Worm (Caenorhabditis elegans) whole organism, midembryonic: ENCODE measurements around the gene F34D6.1.
"Not testable (repeated sequence)": the region's sequence is repeated elsewhere in the genome, so short reads cannot be mapped to it uniquely, and the experiment has no call there.

Source experiments
- T22C8.4 ChIP-seq: fragments of 200-800 bp; sonication (Bioruptor generic); IDR thresholded peaks from 2 replicates; pipeline ENCODE4 v1.3.6; 2022; ENCODE audit warnings: missing genetic modification characterization, missing compliant biosample characterization
- cog-1 ChIP-seq: sonication (generic microtip); optimal IDR thresholded peaks from 2 replicates; lab custom pipeline; 2016; ENCODE audit warnings: missing genetic modification characterization, missing compliant biosample characterization
- flt-1 ChIP-seq: fragments of 200-800 bp; sonication (Bioruptor generic); IDR thresholded peaks from 2 replicates; pipeline ENCODE4 v1.3.6; 2022; ENCODE audit warnings: missing genetic modification characterization, missing compliant biosample characterization
- klf-2 ChIP-seq: fragments of 200-800 bp; sonication (Bioruptor generic); conservative IDR thresholded peaks from 2 replicates; pipeline ENCODE4 v1.3.6; 2022; ENCODE audit warnings: missing genetic modification reagents, missing genetic modification characterization, missing compliant biosample characterization
- med-1 ChIP-seq: sonication (generic microtip); optimal IDR thresholded peaks from 2 replicates; lab custom pipeline; 2017; ENCODE audit warnings: missing genetic modification characterization, mild to moderate bottlenecking, missing compliant biosample characterization, antibody characterized with exemption, missing genetic modification reagents; ENCODE audit not compliant: insufficient read depth
- ref-1 ChIP-seq: fragments of 200-800 bp; sonication (Bioruptor generic); conservative IDR thresholded peaks from 2 replicates; pipeline ENCODE4 v1.3.6; 2022; ENCODE audit warnings: missing genetic modification reagents, missing genetic modification characterization, missing compliant biosample characterization
- tab-1 ChIP-seq: fragments of 200-800 bp; sonication (Bioruptor generic); IDR thresholded peaks from 2 replicates; pipeline ENCODE4 v1.3.6; 2022; ENCODE audit warnings: missing genetic modification characterization, missing compliant biosample characterization
- ztf-23 ChIP-seq: fragments of 200-800 bp; sonication (Bioruptor generic); IDR thresholded peaks from 2 replicates; pipeline ENCODE4 v1.3.6; 2022; ENCODE audit warnings: missing genetic modification reagents, missing genetic modification characterization, missing compliant biosample characterization
- ztf-29 ChIP-seq: fragments of 200-800 bp; sonication (Bioruptor generic); IDR thresholded peaks from 2 replicates; pipeline ENCODE4 v1.3.6; 2022; ENCODE audit warnings: missing genetic modification reagents, missing genetic modification characterization, missing compliant biosample characterization

F34D6.1 gene

ce11 chrII:2684208-2684607 lies 3.2 kb upstream of the F34D6.1 start, which contains the start of gene ceh-87:
Gene ceh-87, minus strand, starts transcription at chrII:2684308.
- TF ChIP-seq T22C8.4 (GFP tag; lab: Robert Waterston, UW) (no peak), ztf-29 (GFP tag; lab: Robert Waterston, UW) (no peak), ztf-23 (GFP tag; lab: Robert Waterston, UW) (no peak), med-1 (no peak), flt-1 (no peak), klf-2 (no peak), cog-1 (no peak)

DNA sequence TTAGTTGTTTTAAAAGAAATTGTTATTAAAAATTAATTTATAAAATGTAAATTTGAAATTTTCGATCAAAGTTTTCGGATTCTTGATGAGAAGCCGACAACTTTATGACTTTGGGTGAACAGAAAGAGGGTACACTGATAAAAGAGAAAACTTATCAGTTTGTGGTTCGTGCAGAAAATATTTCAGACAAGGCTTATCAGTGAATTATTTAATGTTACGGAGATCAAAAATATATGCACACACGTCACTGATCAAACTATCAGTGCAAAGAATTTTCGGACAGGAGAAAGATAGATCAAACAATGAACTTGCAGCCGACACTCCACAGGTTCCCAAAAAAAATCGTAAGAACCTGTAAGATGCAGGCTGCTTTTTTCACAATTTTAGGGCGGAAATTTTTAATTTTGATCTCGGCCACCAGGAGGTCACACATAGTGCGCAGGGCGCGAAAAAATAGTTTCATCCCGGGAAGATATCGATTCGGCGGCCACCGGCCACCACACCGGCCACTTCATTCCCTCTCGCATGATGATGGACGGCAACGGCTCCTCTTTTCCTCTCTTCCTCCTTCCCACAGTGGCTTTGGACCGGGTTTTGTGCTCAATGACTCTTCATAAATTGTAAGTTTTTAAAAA lies 3.4 kb downstream of the F34D6.1 start, which contains the start of gene F22E5.17:
Gene F22E5.17 (plus strand): TSS at position 508 of the 635 bp plus-strand sequence.
- no peak for TF ChIP-seq T22C8.4 (GFP tag; lab: Robert Waterston, UW)
- TF ChIP-seq cog-1: no peak
- no peak for TF ChIP-seq ztf-23 (GFP tag; lab: Robert Waterston, UW)
- no peak for TF ChIP-seq ref-1
- no peak for TF ChIP-seq klf-2
- no peak for TF ChIP-seq med-1
- no peak for TF ChIP-seq flt-1
- TF ChIP-seq ztf-29 (GFP tag; lab: Robert Waterston, UW): no peak
- TF ChIP-seq tab-1 (GFP tag; lab: Robert Waterston, UW): no peak

DNA sequence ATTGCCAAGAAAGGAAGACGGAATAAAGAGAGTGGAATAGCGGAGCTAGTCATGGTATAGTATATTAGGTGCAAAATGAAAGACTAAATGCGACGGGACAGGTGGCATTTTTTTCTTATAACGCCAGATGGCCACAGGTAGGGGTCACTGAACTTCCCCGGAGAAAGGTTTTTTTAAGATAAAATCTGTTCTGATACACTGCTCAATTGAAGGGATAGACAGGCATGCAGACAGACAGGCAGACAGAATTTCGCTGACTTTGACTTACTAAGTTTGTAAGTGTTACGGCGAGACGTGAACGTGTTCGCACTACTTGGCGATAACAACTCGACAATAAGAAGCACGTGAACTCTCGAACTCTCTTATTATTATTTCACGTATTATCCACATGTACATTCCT lies 7.5 kb downstream of the F34D6.1 start, which contains the start of the genes F22E5.20 and F22E5.1:
Gene F22E5.20 (minus strand): TSS at position 101 of the 400 bp plus-strand sequence.
Gene F22E5.1 (plus strand): TSS at position 242 of the 400 bp plus-strand sequence.
- TF ChIP-seq flt-1; cog-1; ztf-29 (GFP tag; lab: Robert Waterston, UW): not testable (repeated sequence)

DNA sequence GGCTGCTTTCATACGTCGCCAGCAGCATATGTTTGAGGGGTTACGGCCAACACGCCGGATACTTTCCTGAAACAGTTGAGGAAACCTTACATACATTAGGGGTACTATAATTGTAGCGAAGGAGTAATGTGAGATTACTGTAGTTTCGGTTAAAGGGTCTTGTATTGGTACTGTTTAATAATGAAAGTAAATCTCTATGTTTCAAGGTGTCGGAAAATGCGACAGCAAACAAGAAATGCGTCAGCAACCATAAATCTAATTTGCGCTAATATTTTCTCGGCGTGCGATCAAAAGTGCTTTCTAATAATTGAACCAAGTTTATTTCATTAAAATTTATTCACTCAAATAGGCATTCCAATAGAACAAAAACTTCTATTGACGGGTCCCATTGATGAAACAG lies 8.7 kb downstream of the F34D6.1 start, which contains the start of gene sri-57:
Gene sri-57 (minus strand): TSS at position 101 of the 400 bp plus-strand sequence.
- TF ChIP-seq ref-1; ztf-29 (GFP tag; lab: Robert Waterston, UW); ztf-23 (GFP tag; lab: Robert Waterston, UW): not testable (repeated sequence)

DNA sequence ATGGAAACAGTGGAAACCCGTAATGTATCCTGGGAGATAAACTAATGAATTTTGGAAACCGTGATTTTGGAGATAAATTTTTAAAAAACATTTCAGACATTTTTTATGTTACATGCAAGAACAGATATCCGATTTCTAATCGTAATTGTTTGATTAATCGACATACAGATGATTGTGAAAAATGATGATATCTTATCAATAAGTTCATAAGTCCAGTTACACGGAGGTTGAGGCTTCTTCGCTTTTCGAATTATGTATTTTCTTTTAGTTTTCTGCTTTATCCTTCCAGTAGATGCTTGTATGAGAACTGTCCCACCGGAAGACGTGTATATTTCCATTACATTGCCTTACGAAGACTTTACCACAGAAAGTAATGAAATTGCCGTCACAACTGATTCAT lies 15.4 kb downstream of the F34D6.1 start, which contains the start of gene F22E5.22:
Gene F22E5.22 (plus strand): TSS at position 301 of the 400 bp plus-strand sequence.
- no peak for TF ChIP-seq ref-1
- no peak for TF ChIP-seq tab-1 (GFP tag; lab: Robert Waterston, UW)
- TF ChIP-seq klf-2: no peak
- TF ChIP-seq T22C8.4 (GFP tag; lab: Robert Waterston, UW): no peak
- TF ChIP-seq med-1: no peak
- TF ChIP-seq cog-1: no peak
- TF ChIP-seq ztf-23 (GFP tag; lab: Robert Waterston, UW): no peak
- no peak for TF ChIP-seq flt-1
- TF ChIP-seq ztf-29 (GFP tag; lab: Robert Waterston, UW): no peak

- TF ChIP-seq T22C8.4 (GFP tag; lab: Robert Waterston, UW); flt-1; ztf-29 (GFP tag; lab: Robert Waterston, UW): not testable (repeated sequence)
Observed at ce11 chrII:2665081-2665480, 15.9 kb downstream of the F34D6.1 start, which contains the start of gene F22E5.2. Gene F22E5.2, plus strand, starts transcription at chrII:2665381.

DNA sequence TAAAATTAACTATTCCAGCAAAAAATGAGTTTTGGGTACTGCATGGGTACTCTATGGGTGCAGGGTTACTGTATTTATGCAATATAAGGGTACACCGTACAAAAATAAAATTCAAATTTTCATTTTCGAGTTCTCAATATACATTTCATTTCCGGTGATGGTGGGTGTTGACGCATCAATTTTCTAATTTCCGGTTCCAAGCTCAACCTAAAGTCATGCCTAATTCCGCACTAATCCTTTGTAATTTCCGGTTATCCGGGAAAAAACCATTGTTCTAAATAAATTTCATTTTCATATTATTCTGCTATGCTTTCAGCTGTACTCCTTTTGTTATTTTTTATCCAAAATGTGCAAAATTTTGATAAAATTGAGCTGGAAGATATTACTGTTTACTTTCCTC lies 21.7 kb downstream of the F34D6.1 start, which contains the start of gene gcy-21:
Gene gcy-21 (plus strand): TSS at position 301 of the 400 bp plus-strand sequence.
- TF ChIP-seq ref-1 (no peak), cog-1 (no peak), tab-1 (GFP tag; lab: Robert Waterston, UW) (no peak), ztf-23 (GFP tag; lab: Robert Waterston, UW) (no peak), ztf-29 (GFP tag; lab: Robert Waterston, UW) (no peak), T22C8.4 (GFP tag; lab: Robert Waterston, UW) (no peak), klf-2 (no peak), med-1 (no peak), flt-1 (no peak)

- TF ChIP-seq ztf-29 (GFP tag; lab: Robert Waterston, UW): no peak
- TF ChIP-seq flt-1: no peak
- no peak for TF ChIP-seq ref-1
- TF ChIP-seq tab-1 (GFP tag; lab: Robert Waterston, UW): no peak
Observed at ce11 chrII:2656606-2657005, 24.4 kb downstream of the F34D6.1 start, which contains the start of gene sri-47. Gene sri-47, plus strand, starts transcription at chrII:2656906.

- TF ChIP-seq tab-1 (GFP tag; lab: Robert Waterston, UW) (no peak), ztf-23 (GFP tag; lab: Robert Waterston, UW) (no peak), med-1 (no peak), cog-1 (no peak), T22C8.4 (GFP tag; lab: Robert Waterston, UW) (no peak), klf-2 (no peak), ztf-29 (GFP tag; lab: Robert Waterston, UW) (no peak), flt-1 (no peak), ref-1 (no peak)
Observed at ce11 chrII:2649539-2649938, 31.5 kb downstream of the F34D6.1 start, which contains the start of the genes F22E5.13 and F22E5.6. Gene F22E5.13, minus strand, starts transcription at chrII:2649639. Gene F22E5.6, plus strand, starts transcription at chrII:2649835.

DNA sequence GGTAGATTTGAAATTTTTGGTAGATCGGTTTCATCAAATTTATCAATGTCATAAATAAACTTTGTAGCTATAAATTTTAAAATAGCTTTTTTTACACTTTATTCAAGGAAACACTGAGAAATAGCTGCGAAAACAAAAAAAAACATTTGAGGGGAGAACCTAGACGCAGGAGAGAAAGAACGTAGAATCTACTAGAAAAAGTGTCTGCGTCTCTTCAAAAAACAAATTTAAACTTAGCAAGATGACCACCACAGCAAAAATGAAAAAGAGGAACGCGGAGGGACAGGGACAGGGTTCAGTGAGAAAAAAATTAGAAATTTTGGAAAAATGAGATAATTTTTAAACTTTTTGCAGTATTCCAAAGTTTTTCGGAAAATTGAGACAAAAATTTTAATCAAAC lies 32.0 kb downstream of the F34D6.1 start:
- TF ChIP-seq med-1: no peak
- no peak for TF ChIP-seq ref-1
- no peak for TF ChIP-seq flt-1
- no peak for TF ChIP-seq T22C8.4 (GFP tag; lab: Robert Waterston, UW)
- TF ChIP-seq klf-2: no peak
- no peak for TF ChIP-seq ztf-29 (GFP tag; lab: Robert Waterston, UW)
- TF ChIP-seq cog-1: no peak
- TF ChIP-seq tab-1 (GFP tag; lab: Robert Waterston, UW): no peak
- no peak for TF ChIP-seq ztf-23 (GFP tag; lab: Robert Waterston, UW)

DNA sequence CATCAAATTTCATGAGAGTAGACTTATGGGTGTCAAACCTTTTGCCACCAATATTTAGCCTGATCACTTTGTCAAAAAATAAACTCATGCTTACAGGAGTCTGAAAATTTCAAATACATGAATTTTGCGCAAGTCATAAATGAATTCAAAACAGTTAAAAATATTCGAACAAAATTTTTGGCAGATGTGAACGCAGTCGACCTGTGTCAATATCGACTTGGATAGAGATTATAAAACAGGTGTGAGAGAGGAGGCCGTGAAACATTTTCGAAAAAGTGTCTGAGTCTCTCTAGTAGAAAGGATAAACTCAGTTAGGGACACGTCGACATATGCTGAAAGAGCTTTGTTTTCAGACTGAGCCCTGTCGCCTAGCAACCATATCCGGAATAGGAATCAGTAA lies 34.3 kb downstream of the F34D6.1 start, which contains the start of gene F22E5.12:
Gene F22E5.12 (minus strand): TSS at position 101 of the 400 bp plus-strand sequence.
- not testable (repeated sequence) for TF ChIP-seq flt-1; T22C8.4 (GFP tag; lab: Robert Waterston, UW); klf-2
